Worm (Caenorhabditis elegans) whole organism, mixed stage, embryonic: ENCODE results near the gene sup-1.

Experiments
- mab-5 ChIP-seq: fragments of 150-350 bp; optimal IDR thresholded peaks from 2 replicates; lab custom pipeline; 2014; ENCODE audit warnings: missing biosample characterization, missing genetic modification characterization
- nhr-237 ChIP-seq: fragments of 150-350 bp; optimal IDR thresholded peaks from 2 replicates; lab custom pipeline; 2014; ENCODE audit warnings: missing biosample characterization, missing genetic modification characterization
- nhr-28 ChIP-seq: fragments of 150-350 bp; optimal IDR thresholded peaks from 2 replicates; lab custom pipeline; 2014; ENCODE audit warnings: missing biosample characterization, missing genetic modification characterization
- pha-4 ChIP-seq: fragments of 150-350 bp; optimal IDR thresholded peaks from 2 replicates; lab custom pipeline; 2018; ENCODE audit warnings: missing biosample characterization, missing genetic modification reagents, missing genetic modification characterization
- unc-39 ChIP-seq: fragments of 150-350 bp; optimal IDR thresholded peaks from 2 replicates; lab custom pipeline; 2014; ENCODE audit warnings: missing biosample characterization, missing genetic modification characterization

DNA sequence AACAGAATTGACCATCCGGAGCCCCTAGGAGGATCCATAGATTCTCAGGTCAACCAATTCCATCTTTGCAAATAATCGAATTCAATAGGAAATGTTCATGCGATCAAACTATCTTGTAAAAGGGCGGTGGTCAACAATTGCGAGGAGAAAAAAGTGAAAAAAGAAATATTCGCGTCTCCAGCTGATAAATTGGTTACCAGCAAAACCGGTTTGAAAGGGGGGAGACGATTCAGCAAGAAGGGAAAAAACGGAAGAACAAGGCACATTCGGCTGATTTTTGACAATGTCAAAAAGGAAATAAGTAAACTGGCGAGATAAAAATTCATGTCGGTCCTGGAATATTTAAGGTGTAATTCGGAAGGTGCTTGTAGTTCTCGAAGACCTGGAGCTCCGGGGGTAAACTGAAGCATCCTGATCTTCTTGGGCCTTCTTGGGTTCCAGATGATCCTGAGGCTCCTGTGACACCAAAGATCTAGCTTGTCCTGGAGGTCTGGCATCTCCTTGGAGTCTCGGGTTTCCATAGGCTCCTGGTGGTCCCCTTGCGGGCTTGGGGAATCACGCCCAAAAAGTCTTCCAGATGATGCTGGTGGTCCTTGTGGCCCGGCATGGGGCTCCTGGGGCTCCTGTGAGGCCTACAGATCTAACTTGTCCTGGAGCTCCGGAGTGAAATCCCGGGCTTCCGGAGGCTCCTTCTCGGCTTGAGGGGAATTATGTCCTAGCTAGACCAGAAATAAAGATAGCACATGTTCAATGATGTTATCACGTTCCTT lies 34.2 kb downstream of the sup-1 start:
- no peak for TF ChIP-seq nhr-28
- no peak for TF ChIP-seq unc-39 (tag; lab: Kevin White, UChicago)
- no peak for TF ChIP-seq pha-4 (tag; lab: Kevin White, UChicago)
- TF ChIP-seq nhr-237 = no peak
- no peak for TF ChIP-seq mab-5 (tag; lab: Kevin White, UChicago)
